Fruit fly (Drosophila melanogaster) whole organism, embryonic: ENCODE results near the gene CG1951.

Source experiments
- CG10366 ChIP-seq: fragments of 200-800 bp; sonication (Bioruptor generic); IDR thresholded peaks from 2 replicates; pipeline ENCODE4 v1.3.6; 2022; ENCODE audit warnings: missing biosample characterization, missing genetic modification characterization
- CG12219 ChIP-seq: fragments of 200-800 bp; sonication (Bioruptor generic); optimal IDR thresholded peaks from 3 replicates; lab custom pipeline; 2018; ENCODE audit warnings: missing biosample characterization, mild to moderate bottlenecking, missing genetic modification characterization
- CG17328 ChIP-seq: fragments of 200-800 bp; sonication (Bioruptor generic); IDR thresholded peaks from 2 replicates; pipeline ENCODE4 v1.3.6; 2022; ENCODE audit warnings: missing biosample characterization, missing genetic modification characterization
- CG1792 ChIP-seq: fragments of 200-800 bp; sonication (Bioruptor generic); optimal IDR thresholded peaks from 2 replicates; lab custom pipeline; 2016; ENCODE audit warnings: missing biosample characterization, missing genetic modification characterization
- CG7372 ChIP-seq: fragments of 200-800 bp; sonication (Bioruptor generic); IDR thresholded peaks from 2 replicates; pipeline ENCODE4 v1.3.6; 2022; ENCODE audit warnings: missing biosample characterization, missing genetic modification characterization
- CG8478 ChIP-seq: fragments of >200 bp; optimal IDR thresholded peaks from 2 replicates; lab custom pipeline; 2018
- Dref ChIP-seq: fragments of 200-800 bp; sonication (Bioruptor generic); IDR thresholded peaks from 2 replicates; pipeline ENCODE4 v1.3.6; 2022; ENCODE audit warnings: missing biosample characterization, missing genetic modification characterization
- Elba2 ChIP-seq: fragments of 200-800 bp; sonication (Bioruptor generic); optimal IDR thresholded peaks from 3 replicates; lab custom pipeline; 2016; ENCODE audit warnings: missing biosample characterization, missing genetic modification characterization
- Trl ChIP-seq, 3 experiments: fragments of >200 bp in 2 of 3; fragments of 200-800 bp in 1 of 3; sonication (Bioruptor generic) in 1 of 3; optimal IDR thresholded peaks; 2 replicates in 1 of 3; 3 replicates in 2 of 3; lab custom pipeline; 2016 to 2017; ENCODE audit warnings: missing biosample characterization in 1 of 3, missing genetic modification characterization in 1 of 3
- bab2 ChIP-seq: fragments of 200-800 bp; sonication (Bioruptor generic); optimal IDR thresholded peaks from 2 replicates; lab custom pipeline; 2016; ENCODE audit warnings: missing biosample characterization, missing genetic modification characterization
- hbn ChIP-seq: fragments of 200-800 bp; sonication (Bioruptor generic); IDR thresholded peaks from 2 replicates; pipeline ENCODE4 v1.3.6; 2022; ENCODE audit warnings: missing biosample characterization, missing genetic modification characterization; ENCODE audit not compliant: partially characterized antibody
- nerfin-1 ChIP-seq: fragments of 200-800 bp; sonication (Bioruptor generic); optimal IDR thresholded peaks from 3 replicates; lab custom pipeline; 2019; ENCODE audit warnings: missing biosample characterization, mild to moderate bottlenecking, missing genetic modification characterization, moderate library complexity
- pan ChIP-seq, 4 experiments: fragments of >200 bp in 3 of 4; fragments of 200-800 bp in 1 of 4; sonication (Bioruptor generic) in 1 of 4; optimal IDR thresholded peaks in 3 of 4; IDR thresholded peaks in 1 of 4; 2 replicates each; pipeline versions ENCODE4 v1.3.6 to Lab custom; 2017 to 2022; ENCODE audit warnings: missing biosample characterization in 2 of 4, missing genetic modification characterization in 2 of 4, mixed read lengths in 1 of 4
- seq ChIP-seq: fragments of 200-800 bp; sonication (Bioruptor generic); IDR thresholded peaks from 2 replicates; pipeline ENCODE4 v1.3.6; 2022; ENCODE audit warnings: missing biosample characterization, missing genetic modification characterization

dm6 chr3R:29011144-29011543 is 15.9 kb upstream of the CG1951 start:
- TF ChIP-seq hbn (no peak), bab2 (GFP tag; lab: Kevin White, UChicago) (no peak), CG7372 (GFP tag; lab: Robert Waterston, UW) (no peak), pan (optimal IDR thresholded peaks at IDR 0.05; lab: Kevin White, UChicago) (no peak), pan (GFP tag; optimal IDR thresholded peaks at IDR 0.05 in 1 of 2, IDR thresholded peaks at IDR 0.05 in 1 of 2) (no peak), CG12219 (GFP tag; lab: Kevin White, UChicago) (no peak), Dref (GFP tag; lab: Robert Waterston, UW) (no peak), CG10366 (GFP tag; lab: Robert Waterston, UW) (no peak), seq (GFP tag; lab: Robert Waterston, UW) (no peak), Trl (optimal IDR thresholded peaks at IDR 0.05; lab: Kevin White, UChicago) (no peak), Trl (GFP tag; optimal IDR thresholded peaks at IDR 0.05; lab: Kevin White, UChicago) (no peak), Elba2 (GFP tag; lab: Kevin White, UChicago) (no peak), CG17328 (GFP tag; lab: Robert Waterston, UW) (no peak), nerfin-1 (tag; lab: Kevin White, UChicago) (no peak), CG8478 (lab: Kevin White, UChicago) (no peak), CG1792 (GFP tag; lab: Kevin White, UChicago) (no peak)
